Fruit fly (Drosophila melanogaster) whole organism: Measurements from ENCODE around the gene tj.

Experiments used
- CG8478 ChIP-seq: fragments of >200 bp; optimal IDR thresholded peaks from 2 replicates; lab custom pipeline; 2018; ENCODE audit warnings: inconsistent platforms
- Dll ChIP-seq: fragments of >200 bp; optimal IDR thresholded peaks from 2 replicates; lab custom pipeline; 2017
- EcR ChIP-seq, 2 experiments: fragments of >200 bp; optimal IDR thresholded peaks; 2 replicates each; lab custom pipeline; 2017; ENCODE audit warnings: missing biosample characterization in 2 of 2, missing genetic modification characterization in 2 of 2, missing genetic modification reagents in 2 of 2
- pan ChIP-seq: fragments of >200 bp; optimal IDR thresholded peaks from 2 replicates; lab custom pipeline; 2017
- psq ChIP-seq: fragments of >200 bp; optimal IDR thresholded peaks from 2 replicates; lab custom pipeline; 2017
- usp ChIP-seq: fragments of >200 bp; optimal IDR thresholded peaks from 2 replicates; lab custom pipeline; 2017; ENCODE audit warnings: missing biosample characterization, missing genetic modification characterization, mixed read lengths

The tj gene

dm6 chr2L:19425105-19425504, 39.0 kb upstream of the tj start:
- TF ChIP-seq Dll (lab: Kevin White, UChicago) (no peak), pan (lab: Kevin White, UChicago) (no peak), psq (lab: Kevin White, UChicago) (no peak), usp (GFP tag; lab: Kevin White, UChicago) (no peak), CG8478 (no peak), EcR (GFP tag; optimal IDR thresholded peaks at IDR 0.05; lab: Kevin White, UChicago) (no peak)

- TF ChIP-seq EcR (GFP tag; optimal IDR thresholded peaks at IDR 0.05; lab: Kevin White, UChicago) = no peak
- TF ChIP-seq pan (lab: Kevin White, UChicago) = peak; percentile 53
These were observed 38.2 kb upstream of the tj start for dm6 chr2L:19425765-19426329.

dm6 chr2L:19426330-19426781, 37.7 kb upstream of the tj start, which contains the start of gene Pax:
Gene Pax, minus strand, starts transcription at chr2L:19426596.
- no peak for TF ChIP-seq usp (GFP tag; lab: Kevin White, UChicago)
- no peak for TF ChIP-seq EcR (GFP tag; optimal IDR thresholded peaks at IDR 0.05; lab: Kevin White, UChicago)
- TF ChIP-seq psq (lab: Kevin White, UChicago) = no peak
- TF ChIP-seq pan (lab: Kevin White, UChicago) = no peak
- peak; percentile 3 for TF ChIP-seq Dll (lab: Kevin White, UChicago)
- TF ChIP-seq CG8478 = no peak

dm6 chr2L:19429731-19430130, 34.3 kb upstream of the tj start:
- no peak for TF ChIP-seq Dll (lab: Kevin White, UChicago)
- no peak for TF ChIP-seq pan (lab: Kevin White, UChicago)
- TF ChIP-seq psq (lab: Kevin White, UChicago) = no peak
- TF ChIP-seq CG8478 = no peak
- TF ChIP-seq EcR (GFP tag; optimal IDR thresholded peaks at IDR 0.05; lab: Kevin White, UChicago) = no peak

dm6 chr2L:19430343-19430742, 33.7 kb upstream of the tj start, which contains the start of gene RtcB:
Gene RtcB, plus strand, starts transcription at chr2L:19430643.
- TF ChIP-seq pan (lab: Kevin White, UChicago) (no peak), psq (lab: Kevin White, UChicago) (no peak), usp (GFP tag; lab: Kevin White, UChicago) (no peak), Dll (lab: Kevin White, UChicago) (no peak), CG8478 (no peak), EcR (GFP tag; optimal IDR thresholded peaks at IDR 0.05; lab: Kevin White, UChicago) (no peak)

dm6 chr2L:19432424-19433015, 31.5 kb upstream of the tj start, which contains the start of gene Rab9:
Gene Rab9, plus strand, starts transcription at chr2L:19432574.
- TF ChIP-seq psq (lab: Kevin White, UChicago) = no peak
- no peak for TF ChIP-seq usp (GFP tag; lab: Kevin White, UChicago)
- no peak for TF ChIP-seq CG8478
- no peak for TF ChIP-seq Dll (lab: Kevin White, UChicago)
- TF ChIP-seq EcR (GFP tag; optimal IDR thresholded peaks at IDR 0.05; lab: Kevin White, UChicago) = no peak
- TF ChIP-seq pan (lab: Kevin White, UChicago) = no peak

- TF ChIP-seq psq (lab: Kevin White, UChicago) = no peak
- TF ChIP-seq EcR (GFP tag; optimal IDR thresholded peaks at IDR 0.05; lab: Kevin White, UChicago) = no peak
- no peak for TF ChIP-seq usp (GFP tag; lab: Kevin White, UChicago)
- no peak for TF ChIP-seq pan (lab: Kevin White, UChicago)
- TF ChIP-seq Dll (lab: Kevin White, UChicago) = no peak
- TF ChIP-seq CG8478 = no peak
These were observed 30.8 kb upstream of the tj start for dm6 chr2L:19433292-19433691.

- no peak for TF ChIP-seq usp (GFP tag; lab: Kevin White, UChicago)
- TF ChIP-seq EcR (GFP tag; optimal IDR thresholded peaks at IDR 0.05; lab: Kevin White, UChicago) = no peak
- TF ChIP-seq pan (lab: Kevin White, UChicago) = no peak
- TF ChIP-seq CG8478 = no peak
- no peak for TF ChIP-seq psq (lab: Kevin White, UChicago)
These were observed 29.8 kb upstream of the tj start for dm6 chr2L:19434260-19434659.

dm6 chr2L:19438685-19439597, 25.1 kb upstream of the tj start:
- no peak for TF ChIP-seq psq (lab: Kevin White, UChicago)
- TF ChIP-seq Dll (lab: Kevin White, UChicago) = no peak
- TF ChIP-seq EcR (GFP tag; optimal IDR thresholded peaks at IDR 0.05; lab: Kevin White, UChicago) = no peak
- TF ChIP-seq pan (lab: Kevin White, UChicago) = no peak
- TF ChIP-seq usp (GFP tag; lab: Kevin White, UChicago) = no peak

- no peak for TF ChIP-seq psq (lab: Kevin White, UChicago)
These were observed 24.4 kb upstream of the tj start for dm6 chr2L:19439598-19440230.

- no peak for TF ChIP-seq pan (lab: Kevin White, UChicago)
- TF ChIP-seq CG8478 = no peak
- no peak for TF ChIP-seq psq (lab: Kevin White, UChicago)
- no peak for TF ChIP-seq usp (GFP tag; lab: Kevin White, UChicago)
- no peak for TF ChIP-seq Dll (lab: Kevin White, UChicago)
- no peak for TF ChIP-seq EcR (GFP tag; optimal IDR thresholded peaks at IDR 0.05; lab: Kevin White, UChicago)
These were observed 23.8 kb upstream of the tj start for dm6 chr2L:19440285-19440684.
